Worm (Caenorhabditis elegans) whole organism, L4 larva: ENCODE measurements around the gene ckb-3.

Experiments used
- F10B5.3 ChIP-seq: sonication (generic microtip); optimal IDR thresholded peaks from 2 replicates; lab custom pipeline; 2016; ENCODE audit warnings: mild to moderate bottlenecking, missing genetic modification characterization, missing compliant biosample characterization
- R02D3.7 ChIP-seq: fragments of 150-350 bp; sonication (generic microtip); optimal IDR thresholded peaks from 3 replicates; lab custom pipeline; 2014; ENCODE audit warnings: missing biosample characterization, missing genetic modification characterization
- T26A8.4 ChIP-seq: fragments of 200-800 bp; sonication (Bioruptor generic); IDR thresholded peaks from 2 replicates; pipeline ENCODE4 v1.3.6; 2022; ENCODE audit warnings: missing genetic modification characterization, missing compliant biosample characterization
- Y105C5A.15 ChIP-seq: fragments of 200-800 bp; sonication (Bioruptor generic); IDR thresholded peaks from 2 replicates; pipeline ENCODE4 v1.3.6; 2022; ENCODE audit warnings: missing genetic modification characterization, missing compliant biosample characterization
- aha-1 ChIP-seq: fragments of 150-350 bp; peaks from one replicate; lab custom pipeline; 2014; ENCODE audit warnings: missing biosample characterization, missing genetic modification characterization
- attf-4 ChIP-seq: sonication (generic microtip); optimal IDR thresholded peaks from 3 replicates; lab custom pipeline; 2017; ENCODE audit warnings: missing biosample characterization, missing genetic modification characterization
- ceh-28 ChIP-seq: fragments of 150-350 bp; optimal IDR thresholded peaks from 2 replicates; lab custom pipeline; 2014; ENCODE audit warnings: missing biosample characterization, missing genetic modification reagents, missing genetic modification characterization
- ceh-44 ChIP-seq: fragments of 200-800 bp; sonication (Bioruptor generic); IDR thresholded peaks from 2 replicates; pipeline ENCODE4 v1.3.6; 2022; ENCODE audit warnings: missing genetic modification reagents, missing genetic modification characterization, missing compliant biosample characterization
- ceh-62 ChIP-seq: sonication (generic microtip); optimal IDR thresholded peaks from 2 replicates; lab custom pipeline; 2017; ENCODE audit warnings: missing biosample characterization, missing genetic modification characterization
- ces-1 ChIP-seq: fragments of 150-350 bp; sonication (generic microtip); optimal IDR thresholded peaks from 4 replicates; lab custom pipeline; 2014; ENCODE audit warnings: missing biosample characterization, missing genetic modification reagents, missing genetic modification characterization
- cey-2 ChIP-seq: sonication (generic microtip); optimal IDR thresholded peaks from 3 replicates; lab custom pipeline; 2017; ENCODE audit warnings: missing genetic modification characterization, mild to moderate bottlenecking, missing compliant biosample characterization, antibody characterized with exemption, borderline replicate concordance; ENCODE audit not compliant: insufficient read depth
- ctbp-1 ChIP-seq: fragments of 200-800 bp; sonication (Bioruptor generic); IDR thresholded peaks from 2 replicates; pipeline ENCODE4 v1.3.6; 2022; ENCODE audit warnings: missing genetic modification reagents, missing genetic modification characterization, missing compliant biosample characterization
- daf-12 ChIP-seq: fragments of 150-350 bp; optimal IDR thresholded peaks from 2 replicates; lab custom pipeline; 2014; ENCODE audit warnings: missing biosample characterization, missing genetic modification reagents, missing genetic modification characterization
- dmd-6 ChIP-seq: fragments of 200-800 bp; sonication (Bioruptor generic); IDR thresholded peaks from 2 replicates; pipeline ENCODE4 v1.3.6; 2022; ENCODE audit warnings: missing genetic modification reagents, missing genetic modification characterization, missing compliant biosample characterization
- dmd-9 ChIP-seq: fragments of 200-800 bp; sonication (Bioruptor generic); IDR thresholded peaks from 2 replicates; pipeline ENCODE4 v1.3.6; 2022; ENCODE audit warnings: missing genetic modification reagents, missing genetic modification characterization, missing compliant biosample characterization
- duxl-1 ChIP-seq: sonication (generic microtip); optimal IDR thresholded peaks from 2 replicates; lab custom pipeline; 2016; ENCODE audit warnings: mild to moderate bottlenecking, missing genetic modification characterization, moderate library complexity, missing compliant biosample characterization; ENCODE audit not compliant: poor library complexity
- hlh-11 ChIP-seq: fragments of 200-800 bp; sonication (Bioruptor generic); optimal IDR thresholded peaks from 2 replicates; lab custom pipeline; 2018; ENCODE audit warnings: mild to moderate bottlenecking, missing genetic modification characterization, missing compliant biosample characterization
- lim-7 ChIP-seq: fragments of 200-800 bp; sonication (Bioruptor generic); IDR thresholded peaks from 2 replicates; pipeline ENCODE4 v1.3.6; 2022; ENCODE audit warnings: missing genetic modification characterization, missing compliant biosample characterization
- lin-29 ChIP-seq: fragments of 200-800 bp; sonication (Bioruptor generic); IDR thresholded peaks from 2 replicates; pipeline ENCODE4 v1.3.6; 2022; ENCODE audit warnings: missing genetic modification reagents, missing genetic modification characterization, missing compliant biosample characterization
- lir-3 ChIP-seq: sonication (generic microtip); optimal IDR thresholded peaks from 2 replicates; lab custom pipeline; 2016; ENCODE audit warnings: mild to moderate bottlenecking, missing genetic modification characterization, missing compliant biosample characterization
- mdl-1 ChIP-seq, 2 experiments: fragments of 150-350 bp in 1 of 2; sonication (generic microtip) in 1 of 2; optimal IDR thresholded peaks; 2 replicates each; lab custom pipeline; 2014 to 2017; ENCODE audit warnings: missing biosample characterization in 2 of 2, missing genetic modification characterization in 2 of 2
- mxl-3 ChIP-seq: fragments of 200-800 bp; sonication (Bioruptor generic); optimal IDR thresholded peaks from 2 replicates; lab custom pipeline; 2018; ENCODE audit warnings: mild to moderate bottlenecking, missing genetic modification characterization, missing compliant biosample characterization
- nhr-10 ChIP-seq: fragments of 150-350 bp; optimal IDR thresholded peaks from 2 replicates; lab custom pipeline; 2014; ENCODE audit warnings: missing biosample characterization, missing genetic modification characterization
- nhr-11 ChIP-seq: fragments of 150-350 bp; optimal IDR thresholded peaks from 2 replicates; lab custom pipeline; 2014; ENCODE audit warnings: missing biosample characterization, missing genetic modification characterization
- nhr-237 ChIP-seq: sonication (generic microtip); optimal IDR thresholded peaks from 2 replicates; lab custom pipeline; 2017; ENCODE audit warnings: missing biosample characterization, missing genetic modification characterization
- nhr-6 ChIP-seq: fragments of 150-350 bp; optimal IDR thresholded peaks from 2 replicates; lab custom pipeline; 2014; ENCODE audit warnings: missing biosample characterization, missing genetic modification characterization
- php-3 ChIP-seq: fragments of 200-800 bp; sonication (Bioruptor generic); IDR thresholded peaks from 2 replicates; pipeline ENCODE4 v1.3.6; 2022; ENCODE audit warnings: missing genetic modification reagents, missing genetic modification characterization, missing compliant biosample characterization
- pqm-1 ChIP-seq: sonication (generic microtip); optimal IDR thresholded peaks from 2 replicates; lab custom pipeline; 2017; ENCODE audit warnings: missing biosample characterization, missing genetic modification characterization
- set-16 ChIP-seq: fragments of 200-800 bp; sonication (Bioruptor generic); IDR thresholded peaks from 2 replicates; pipeline ENCODE4 v1.3.6; 2022; ENCODE audit warnings: missing genetic modification reagents, missing genetic modification characterization, missing compliant biosample characterization
- snpc-1.2 ChIP-seq: fragments of 200-800 bp; sonication (Bioruptor generic); IDR thresholded peaks from 2 replicates; pipeline ENCODE4 v1.3.6; 2022; ENCODE audit warnings: missing genetic modification reagents, missing genetic modification characterization, missing compliant biosample characterization
- tag-97 ChIP-seq: fragments of 200-800 bp; sonication (Bioruptor generic); IDR thresholded peaks from 2 replicates; pipeline ENCODE4 v1.3.6; 2022; ENCODE audit warnings: missing genetic modification characterization, missing compliant biosample characterization
- unc-130 ChIP-seq: sonication (generic microtip); optimal IDR thresholded peaks from 2 replicates; lab custom pipeline; 2016; ENCODE audit warnings: missing genetic modification reagents, missing genetic modification characterization, missing compliant biosample characterization
- unc-39 ChIP-seq: sonication (generic microtip); optimal IDR thresholded peaks from 2 replicates; lab custom pipeline; 2017; ENCODE audit warnings: missing biosample characterization, missing genetic modification characterization
- vab-7 ChIP-seq: fragments of 200-800 bp; sonication (Bioruptor generic); IDR thresholded peaks from 2 replicates; pipeline ENCODE4 v1.3.6; 2022; ENCODE audit warnings: missing genetic modification reagents, missing genetic modification characterization, missing compliant biosample characterization
- zfp-3 ChIP-seq: fragments of 200-800 bp; sonication (Bioruptor generic); conservative IDR thresholded peaks from 2 replicates; pipeline ENCODE4 v1.3.6; 2022; ENCODE audit warnings: missing genetic modification reagents, missing genetic modification characterization, missing compliant biosample characterization
- ztf-7 ChIP-seq: fragments of 150-350 bp; optimal IDR thresholded peaks from 2 replicates; lab custom pipeline; 2014; ENCODE audit warnings: missing biosample characterization, missing genetic modification characterization

Gene ckb-3

DNA sequence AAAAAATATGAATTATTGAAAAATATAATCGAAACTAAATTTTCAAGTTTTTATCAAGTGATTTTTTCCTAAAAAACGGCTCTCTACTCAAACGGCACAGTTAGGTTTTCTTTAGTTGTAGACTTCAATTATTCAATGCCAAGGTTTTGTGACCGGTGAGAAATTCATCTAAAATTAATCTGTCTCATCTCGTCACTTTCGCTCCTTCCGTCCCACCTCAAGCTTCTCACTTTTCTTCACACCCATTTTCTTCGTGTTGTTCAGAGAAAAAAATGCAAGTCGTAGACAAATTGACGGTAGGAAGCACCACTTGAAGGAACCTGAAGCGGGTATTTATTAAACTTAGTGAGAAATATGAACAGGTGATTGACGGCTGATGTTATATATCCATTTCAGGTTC is 20.6 kb downstream of the ckb-3 start:
- TF ChIP-seq unc-130 (no peak), F10B5.3 (tag; lab: Kevin White, UChicago) (no peak), tag-97 (GFP tag; lab: Robert Waterston, UW) (no peak), zfp-3 (no peak), mdl-1 (tag; optimal IDR thresholded peaks at IDR 0.05; lab: Kevin White, UChicago) (no peak), dmd-9 (no peak)

DNA sequence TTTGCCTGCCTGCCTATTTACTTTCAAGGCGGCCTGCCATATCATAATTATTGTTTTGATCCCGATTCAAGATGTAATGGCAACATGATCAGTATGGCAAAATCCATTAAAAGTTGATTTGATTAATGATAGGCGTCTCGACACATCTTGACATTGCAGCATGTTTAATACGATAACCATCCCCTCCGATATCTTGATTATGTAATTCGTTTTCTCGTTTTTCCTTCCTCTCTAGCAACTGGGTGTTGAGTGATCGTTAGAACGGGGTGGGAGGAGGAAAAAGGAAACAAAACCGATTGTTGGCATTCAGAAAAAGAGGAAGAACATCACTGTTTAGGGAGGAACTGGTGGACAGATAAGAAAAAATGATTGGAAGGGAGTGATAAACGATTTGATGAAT is 21.3 kb downstream of the ckb-3 start:
- no peak for TF ChIP-seq daf-12 (tag; lab: Kevin White, UChicago)
- TF ChIP-seq aha-1 (tag; lab: Kevin White, UChicago), result peak; percentile 38

DNA sequence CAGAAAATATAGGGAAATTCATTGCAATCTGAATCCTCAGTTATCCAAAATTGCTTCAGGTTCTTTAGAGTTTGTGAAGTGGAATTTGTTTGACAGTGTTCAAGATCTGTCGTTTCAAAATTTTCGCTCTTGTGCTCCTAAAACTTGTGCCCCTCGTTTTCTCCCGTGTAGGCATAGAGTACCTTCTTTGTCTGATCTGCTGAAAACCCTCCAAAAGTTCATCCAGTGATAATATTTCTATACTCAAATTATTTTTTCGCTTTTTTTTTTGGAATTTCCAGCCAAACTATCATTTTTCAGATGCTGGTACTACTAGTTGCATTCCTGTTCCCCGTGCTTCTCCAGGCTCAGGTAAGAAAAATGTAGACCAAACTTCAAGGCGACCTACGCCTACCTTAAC is 23.8 kb downstream of the ckb-3 start, which contains the start of gene R07E5.4:
R07E5.4 (plus strand) TSS at position 301 of the 400 bp plus-strand sequence.
- TF ChIP-seq nhr-11 (tag; lab: Kevin White, UChicago) (no peak), duxl-1 (tag; lab: Kevin White, UChicago) (no peak), nhr-6 (no peak), nhr-237 (tag; lab: Kevin White, UChicago) (no peak), aha-1 (tag; lab: Kevin White, UChicago) (no peak), R02D3.7 (tag; lab: Kevin White, UChicago) (no peak), Y105C5A.15 (no peak), attf-4 (tag; lab: Kevin White, UChicago) (no peak), set-16 (GFP tag; lab: Robert Waterston, UW) (no peak)

DNA sequence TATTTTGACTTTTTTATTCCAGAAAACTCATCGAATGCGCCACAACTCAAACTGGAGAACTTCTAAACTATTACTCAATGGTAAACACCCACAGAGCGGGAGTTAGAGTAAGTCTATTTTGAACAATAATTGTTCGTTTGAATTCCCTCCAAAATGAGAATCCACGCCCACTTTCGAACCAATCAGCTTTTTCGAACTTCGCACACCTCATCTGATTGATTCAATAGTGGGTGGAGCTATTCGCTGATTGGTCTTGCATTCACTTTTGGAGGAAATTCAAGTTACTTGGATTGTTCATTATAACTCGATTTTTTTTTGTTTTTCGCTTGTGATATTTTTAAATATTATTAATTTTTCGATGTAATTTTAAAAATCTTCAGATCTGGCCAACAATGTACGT is 25.2 kb downstream of the ckb-3 start:
- no peak for TF ChIP-seq mxl-3 (GFP tag; lab: Kevin White, UChicago)
- TF ChIP-seq T26A8.4 (GFP tag; lab: Robert Waterston, UW), result no peak
- TF ChIP-seq dmd-6 (GFP tag; lab: Robert Waterston, UW), result no peak
- TF ChIP-seq nhr-10 (tag; lab: Kevin White, UChicago), result no peak
- TF ChIP-seq lim-7 (GFP tag; lab: Robert Waterston, UW), result no peak

DNA sequence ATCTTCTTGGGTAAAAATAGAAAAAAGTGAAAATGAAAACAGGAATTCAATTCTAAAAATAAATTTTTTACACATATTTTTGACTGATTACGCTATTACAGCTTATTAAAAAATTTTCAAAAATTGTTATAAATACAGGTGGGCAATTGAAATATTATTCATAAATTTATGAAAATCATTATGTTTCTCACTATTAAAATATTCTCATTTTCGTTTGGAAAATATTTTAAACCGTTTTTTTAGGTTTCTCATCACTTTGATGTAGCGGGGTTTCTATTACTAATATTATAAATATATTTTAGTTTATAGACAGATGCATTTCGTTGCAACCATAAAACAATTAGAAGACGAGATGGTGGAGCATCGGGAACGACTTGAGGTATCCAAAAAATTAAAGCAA is 26.4 kb downstream of the ckb-3 start, which contains the start of gene R07E5.5:
R07E5.5 (plus strand) TSS at position 301 of the 400 bp plus-strand sequence.
- TF ChIP-seq pqm-1 (tag; lab: Kevin White, UChicago) (no peak), ces-1 (GFP tag; lab: Kevin White, UChicago) (no peak), ztf-7 (tag; lab: Kevin White, UChicago) (no peak), ceh-44 (GFP tag; lab: Robert Waterston, UW) (no peak), vab-7 (GFP tag; lab: Robert Waterston, UW) (no peak), unc-130 (no peak), lir-3 (tag; lab: Kevin White, UChicago) (no peak), ctbp-1 (GFP tag; lab: Robert Waterston, UW) (no peak), unc-39 (tag; lab: Kevin White, UChicago) (no peak)

DNA sequence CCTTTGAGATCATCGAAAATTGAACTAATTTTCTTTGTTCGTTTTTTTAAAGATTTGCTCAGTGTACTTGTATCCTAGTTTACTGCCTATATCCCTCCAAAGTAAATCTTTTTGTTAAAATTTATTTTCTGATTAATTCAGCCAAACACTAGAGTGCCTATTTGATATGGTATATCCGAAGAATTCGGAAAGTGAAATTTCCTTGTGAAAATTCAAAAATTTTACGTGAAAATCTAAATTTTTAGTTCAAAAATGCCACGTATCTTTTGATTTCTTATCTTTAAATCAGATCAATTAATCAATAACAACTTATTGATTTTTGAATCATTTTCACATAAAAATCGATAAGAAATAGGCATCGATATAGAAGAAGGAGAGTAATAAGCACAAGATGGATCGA is 27.8 kb downstream of the ckb-3 start, which contains the start of gene R07E5.6:
R07E5.6 (plus strand) TSS at position 301 of the 400 bp plus-strand sequence.
- TF ChIP-seq ceh-28 (tag; lab: Kevin White, UChicago) (peak; percentile 51), cey-2 (tag; lab: Kevin White, UChicago) (no peak)

DNA sequence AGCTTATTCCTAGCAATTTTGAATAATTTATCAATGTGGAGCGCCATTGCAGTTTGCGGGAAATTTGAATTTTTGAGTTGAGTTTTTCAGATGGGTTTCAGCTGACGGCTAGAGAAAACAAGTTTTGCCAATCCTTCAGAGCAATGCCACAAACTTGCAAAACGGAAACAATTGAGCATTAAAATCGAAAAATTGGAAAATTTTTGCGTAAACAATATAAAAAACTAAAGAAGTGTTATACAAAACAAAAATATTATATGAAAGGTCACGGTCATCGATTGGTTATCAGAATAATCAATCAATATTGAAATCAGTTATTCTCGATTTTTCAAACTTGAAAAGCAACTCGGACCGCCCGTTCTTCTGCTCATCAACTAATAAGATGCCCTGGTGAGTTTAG is 30.5 kb downstream of the ckb-3 start, which contains the start of gene R07E5.15:
R07E5.15 (plus strand) TSS at position 301 of the 400 bp plus-strand sequence.
- TF ChIP-seq lin-29 (GFP tag; lab: Robert Waterston, UW) (no peak), nhr-11 (tag; lab: Kevin White, UChicago) (no peak), daf-12 (tag; lab: Kevin White, UChicago) (no peak), vab-7 (GFP tag; lab: Robert Waterston, UW) (no peak), nhr-6 (no peak), ceh-62 (tag; lab: Kevin White, UChicago) (no peak), aha-1 (tag; lab: Kevin White, UChicago) (no peak), php-3 (no peak), snpc-1.2 (no peak), hlh-11 (tag; lab: Kevin White, UChicago) (no peak), ces-1 (GFP tag; lab: Kevin White, UChicago) (no peak)
